Worm (Caenorhabditis elegans): Measurements from ENCODE around the gene T02B11.4.
A peak's percentile ranks its signal among the peaks of the same experiment; 100 is the strongest.

T02B11.4 gene

ce11 chrV:904232-904983 is 33.5 kb upstream of the T02B11.4 start, which contains the start of gene trm-2A:
Gene trm-2A, plus strand, starts transcription at chrV:904963.
- TF ChIP-seq drap-1 (GFP tag; optimal IDR thresholded peaks at IDR 0.05) (no peak), mep-1 (tag; optimal IDR thresholded peaks at IDR 0.05) (peak; percentile 81), M03D4.4 (tag; optimal IDR thresholded peaks at IDR 0.05) (no peak), unc-120 (tag; optimal IDR thresholded peaks at IDR 0.05; ENCODE audit: poor library complexity, severe bottlenecking) (peak; percentile 4), mls-2 (tag; optimal IDR thresholded peaks at IDR 0.05) (no peak), nhr-237 (tag; optimal IDR thresholded peaks at IDR 0.05) (peak; percentile 37), nhr-12 (tag; optimal IDR thresholded peaks at IDR 0.05) (no peak), pha-4 (tag; optimal IDR thresholded peaks at IDR 0.05) (peak; percentile 63), tbx-8 (GFP tag; optimal IDR thresholded peaks at IDR 0.05) (no peak), ztf-11 (tag; optimal IDR thresholded peaks at IDR 0.05) (no peak), flh-1 (GFP tag; optimal IDR thresholded peaks at IDR 0.05) (no peak), lsy-2 (tag; optimal IDR thresholded peaks at IDR 0.05) (peak; percentile 51), ceh-43 (GFP tag; optimal IDR thresholded peaks at IDR 0.05) (no peak), nhr-76 (tag; optimal IDR thresholded peaks at IDR 0.05) (no peak), nhr-28 (tag; optimal IDR thresholded peaks at IDR 0.05) (no peak), mab-5 (tag; optimal IDR thresholded peaks at IDR 0.05) (no peak), unc-62 (GFP tag; optimal IDR thresholded peaks at IDR 0.05) (no peak), ceh-83 (GFP tag; optimal IDR thresholded peaks at IDR 0.05) (no peak), elt-1 (tag; optimal IDR thresholded peaks at IDR 0.05; ENCODE audit: borderline replicate concordance, insufficient read depth) (no peak), hlh-1 (tag; optimal IDR thresholded peaks at IDR 0.05) (peak; percentile 17), nhr-2 (tag; optimal IDR thresholded peaks at IDR 0.05) (no peak), lin-32 (GFP tag; optimal IDR thresholded peaks at IDR 0.05) (no peak), cnd-1 (tag; optimal IDR thresholded peaks at IDR 0.05) (no peak), sem-2 (GFP tag; optimal IDR thresholded peaks at IDR 0.05) (no peak), bed-3 (GFP tag; optimal IDR thresholded peaks at IDR 0.05) (no peak), zip-8 (tag; optimal IDR thresholded peaks at IDR 0.05) (no peak), snpc-4 (tag; optimal IDR thresholded peaks at IDR 0.05) (no peak), ceh-39 (tag; optimal IDR thresholded peaks at IDR 0.05) (peak; percentile 38), elt-3 (tag; optimal IDR thresholded peaks at IDR 0.05) (no peak), sptf-1 (tag; optimal IDR thresholded peaks at IDR 0.05) (no peak), ham-2 (GFP tag; optimal IDR thresholded peaks at IDR 0.05) (no peak), blmp-1 (tag; optimal IDR thresholded peaks at IDR 0.05) (no peak), ces-1 (GFP tag; optimal IDR thresholded peaks at IDR 0.05) (peak; percentile 50), lin-13 (tag; optimal IDR thresholded peaks at IDR 0.05) (peak; percentile 59), unc-39 (tag; optimal IDR thresholded peaks at IDR 0.05) (no peak)

DNA sequence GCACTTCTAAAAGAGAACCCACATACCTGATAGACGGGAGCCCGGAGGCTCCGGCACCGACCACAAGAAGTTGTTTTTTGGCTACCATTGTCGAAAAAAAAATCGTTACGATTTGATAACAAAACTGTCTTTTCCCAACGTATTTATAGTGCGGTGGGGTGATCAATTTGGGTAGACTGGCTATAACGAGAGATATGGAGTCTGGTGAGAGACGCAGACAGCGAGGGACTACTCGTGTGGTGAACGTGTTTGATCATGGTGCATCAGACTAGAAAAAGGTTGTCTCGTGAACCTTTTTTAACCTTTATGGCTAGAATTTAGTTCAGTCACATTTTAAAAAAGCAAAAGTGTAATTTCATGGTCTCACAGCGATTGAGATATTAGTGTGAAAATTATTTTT is 32.5 kb upstream of the T02B11.4 start, which contains the start of gene fmo-5:
fmo-5 (minus strand) TSS at position 206 of the 400 bp plus-strand sequence.
- TF ChIP-seq bed-3 (GFP tag; optimal IDR thresholded peaks at IDR 0.05) (no peak), snpc-4 (tag; optimal IDR thresholded peaks at IDR 0.05) (no peak), unc-39 (tag; optimal IDR thresholded peaks at IDR 0.05) (no peak), sptf-1 (tag; optimal IDR thresholded peaks at IDR 0.05) (no peak), nhr-76 (tag; optimal IDR thresholded peaks at IDR 0.05) (no peak)

- TF ChIP-seq unc-62 (GFP tag; optimal IDR thresholded peaks at IDR 0.05): no peak
These were observed 28.2 kb upstream of the T02B11.4 start, which contains the start of gene nas-32 for ce11 chrV:899087-899486. Gene nas-32, minus strand, starts transcription at chrV:899187.

ce11 chrV:893437-894018 is 22.6 kb upstream of the T02B11.4 start, which contains the start of the genes srlf-23 and srlf-20:
Gene srlf-23, minus strand, starts transcription at chrV:893537.
Gene srlf-20, plus strand, starts transcription at chrV:893968.
- TF ChIP-seq mab-5 (tag; optimal IDR thresholded peaks at IDR 0.05): no peak
- TF ChIP-seq lin-13 (tag; optimal IDR thresholded peaks at IDR 0.05): no peak
- TF ChIP-seq mep-1 (tag; optimal IDR thresholded peaks at IDR 0.05): no peak
- TF ChIP-seq hlh-1 (tag; optimal IDR thresholded peaks at IDR 0.05): no peak
- TF ChIP-seq M03D4.4 (tag; optimal IDR thresholded peaks at IDR 0.05): no peak
- TF ChIP-seq sem-2 (GFP tag; optimal IDR thresholded peaks at IDR 0.05): no peak
- no peak for TF ChIP-seq elt-1 (tag; optimal IDR thresholded peaks at IDR 0.05; ENCODE audit: borderline replicate concordance, insufficient read depth)
- no peak for TF ChIP-seq snpc-4 (tag; optimal IDR thresholded peaks at IDR 0.05)
- TF ChIP-seq ham-2 (GFP tag; optimal IDR thresholded peaks at IDR 0.05): no peak
- no peak for TF ChIP-seq ztf-11 (tag; optimal IDR thresholded peaks at IDR 0.05)
- TF ChIP-seq ceh-83 (GFP tag; optimal IDR thresholded peaks at IDR 0.05): no peak
- TF ChIP-seq ceh-43 (GFP tag; optimal IDR thresholded peaks at IDR 0.05): no peak
- no peak for TF ChIP-seq tbx-8 (GFP tag; optimal IDR thresholded peaks at IDR 0.05)
